Worm (Caenorhabditis elegans): ENCODE measurements around the gene ZK1248.19.

DNA sequence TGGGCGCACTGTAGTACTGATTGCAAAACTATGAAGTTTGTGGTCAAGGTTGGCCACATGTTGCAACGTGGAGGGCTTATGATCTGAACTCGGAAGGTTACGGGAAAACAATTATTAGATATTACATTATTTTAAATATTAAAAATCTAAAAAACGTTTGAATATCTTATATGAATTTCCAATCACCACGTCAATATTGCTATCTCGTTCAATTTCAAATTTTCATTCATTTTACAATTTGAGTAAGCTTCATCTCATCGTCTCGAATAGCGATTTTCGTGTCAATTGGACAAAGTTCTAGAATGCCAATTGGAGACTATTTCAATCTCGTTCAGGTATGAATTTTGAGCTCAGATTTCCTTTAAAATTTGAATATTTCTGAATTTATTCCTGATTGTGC, 22.9 kb downstream of the ZK1248.19 start, which contains the start of gene ZK1248.20:
- TF ChIP-seq F13H6.1 (tag; optimal IDR thresholded peaks at IDR 0.05) = no peak
- no peak for TF ChIP-seq pha-4 (tag; optimal IDR thresholded peaks at IDR 0.05)
- no peak for TF ChIP-seq tbx-7 (tag; optimal IDR thresholded peaks at IDR 0.05)
- no peak for TF ChIP-seq elt-2 (tag; optimal IDR thresholded peaks at IDR 0.05)

Measured in whole organism, late embryonic.